Fruit fly (Drosophila melanogaster): ENCODE results near the gene Cyp28d2.

DNA sequence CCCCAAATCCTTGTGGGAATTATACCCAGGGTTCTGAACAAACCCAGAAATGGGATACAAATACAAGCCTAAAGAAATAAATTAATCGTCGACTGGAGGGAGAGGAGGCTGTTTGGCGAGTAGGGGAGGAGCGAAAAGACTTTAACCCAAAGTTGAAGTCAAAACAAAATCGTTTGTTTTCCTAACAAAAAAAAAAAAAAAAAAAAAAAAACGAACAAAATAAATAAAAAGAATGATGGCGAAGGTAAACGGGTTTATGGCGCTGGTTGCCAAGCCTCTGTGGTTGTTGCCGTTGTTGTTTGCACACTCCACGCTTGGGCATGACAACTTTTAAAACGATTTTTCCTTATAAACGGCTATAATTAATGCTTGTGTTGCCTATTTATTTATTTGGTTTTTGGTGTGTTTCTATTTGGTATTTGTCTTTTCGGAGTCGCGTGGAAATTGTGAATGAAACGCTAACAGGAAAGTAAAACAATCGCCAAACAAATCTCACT, 21.6 kb downstream of the Cyp28d2 start:
- TF ChIP-seq dl (GFP tag; optimal IDR thresholded peaks at IDR 0.05; ENCODE audit: insufficient read depth in 1 of 2, partially characterized antibody in 2 of 2) (no peak), OdsH (GFP tag; optimal IDR thresholded peaks at IDR 0.05) (no peak), Jra (GFP tag; optimal IDR thresholded peaks at IDR 0.05) (no peak), rgr (GFP tag; optimal IDR thresholded peaks at IDR 0.05) (no peak), HLH106 (tag; optimal IDR thresholded peaks at IDR 0.05) (no peak), sage (GFP tag; optimal IDR thresholded peaks at IDR 0.05) (no peak), Dfd (GFP tag; optimal IDR thresholded peaks at IDR 0.05) (no peak), tai (GFP tag; optimal IDR thresholded peaks at IDR 0.05) (no peak), h (GFP tag; optimal IDR thresholded peaks at IDR 0.05) (no peak), psq (GFP tag; optimal IDR thresholded peaks at IDR 0.05) (no peak), Mio (GFP tag; optimal IDR thresholded peaks at IDR 0.05) (no peak)

All from whole organism, wandering third instar larva.